Fruit fly (Drosophila melanogaster): ENCODE measurements around the gene crn.
A peak's percentile ranks its signal among the peaks of the same experiment; 100 is the strongest.

Gene crn

dm6 chrX:2293294-2293988 is 43.7 kb upstream of the crn start, which contains the start of gene CG2865 (continued):
- peak; percentile 80 for TF ChIP-seq slou (GFP tag; optimal IDR thresholded peaks at IDR 0.05)
- TF ChIP-seq CG4820 (GFP tag; optimal IDR thresholded peaks at IDR 0.05) = peak; percentile 91
- TF ChIP-seq CG11560 (tag; IDR thresholded peaks at IDR 0.05) = peak; percentile 69; the same call in 2 of the 3 replicates
- peak; percentile 99 for TF ChIP-seq CG11696 (GFP tag; IDR thresholded peaks at IDR 0.05)
- peak; percentile 82 for TF ChIP-seq Usf (GFP tag; optimal IDR thresholded peaks at IDR 0.05)
- TF ChIP-seq lab (GFP tag; optimal IDR thresholded peaks at IDR 0.05) = peak; percentile 97
- TF ChIP-seq chn (GFP tag; optimal IDR thresholded peaks at IDR 0.05) = peak; percentile 81
- peak; percentile 93 for TF ChIP-seq pho (GFP tag; optimal IDR thresholded peaks at IDR 0.05)
- TF ChIP-seq CG18011 (GFP tag; optimal IDR thresholded peaks at IDR 0.05) = peak; percentile 80
- peak in 1 of 3 experiments; percentile 90 for TF ChIP-seq Stat92E (GFP tag; optimal IDR thresholded peaks at IDR 0.05)
- TF ChIP-seq Elba2 (GFP tag; optimal IDR thresholded peaks at IDR 0.05) = no peak
- TF ChIP-seq inv (GFP tag; IDR thresholded peaks at IDR 0.05; ENCODE audit: partially characterized antibody) = peak; percentile 20; the same call in 1 of the 2 replicates
- TF ChIP-seq CrebB (tag; optimal IDR thresholded peaks at IDR 0.05) = peak; percentile 96
- TF ChIP-seq Aef1 (GFP tag; IDR thresholded peaks at IDR 0.05) = peak; percentile 68
- TF ChIP-seq CG33557 (GFP tag; optimal IDR thresholded peaks at IDR 0.05) = peak; percentile 93
- peak; percentile 56 for TF ChIP-seq CTCF (GFP tag; optimal IDR thresholded peaks at IDR 0.05)
- peak; percentile 94 for TF ChIP-seq nau (GFP tag; optimal IDR thresholded peaks at IDR 0.05)
- peak; percentile 76 for TF ChIP-seq CG6654 (GFP tag; optimal IDR thresholded peaks at IDR 0.05)
- peak; percentile 53; the same call in 2 of the 3 replicates for TF ChIP-seq Opbp (GFP tag; IDR thresholded peaks at IDR 0.05; ENCODE audit: partially characterized antibody)
- peak; percentile 86 to 92 for TF ChIP-seq chif (GFP tag; optimal IDR thresholded peaks at IDR 0.05)
- peak; percentile 3 for TF ChIP-seq MESR4 (GFP tag; optimal IDR thresholded peaks at IDR 0.05)
- peak; percentile 82 for TF ChIP-seq ab (GFP tag; optimal IDR thresholded peaks at IDR 0.05)
- peak; percentile 96 for TF ChIP-seq CG12391 (tag; optimal IDR thresholded peaks at IDR 0.05)
- peak; percentile 77 for TF ChIP-seq CG10462 (GFP tag; optimal IDR thresholded peaks at IDR 0.05)
- TF ChIP-seq CG7372 (GFP tag; IDR thresholded peaks at IDR 0.05) = peak; percentile 88
- TF ChIP-seq CG13424 (tag; optimal IDR thresholded peaks at IDR 0.05) = peak; percentile 98
- peak; percentile 87 for TF ChIP-seq Mrtf (GFP tag; IDR thresholded peaks at IDR 0.05)
- peak; percentile 85 for TF ChIP-seq CG8089 (GFP tag; optimal IDR thresholded peaks at IDR 0.05)
- TF ChIP-seq CkIIα-i1 (GFP tag; IDR thresholded peaks at IDR 0.05) = 0 out of 2 replicates have a peak, but pooled peaks have one; percentile 7
- TF ChIP-seq Side (GFP tag; optimal IDR thresholded peaks at IDR 0.05) = peak; percentile 92
- TF ChIP-seq row (GFP tag; IDR thresholded peaks at IDR 0.05) = peak; percentile 98
- peak; percentile 91 for TF ChIP-seq Ssrp (tag; optimal IDR thresholded peaks at IDR 0.05)
- TF ChIP-seq D (optimal IDR thresholded peaks at IDR 0.05) = no peak
- TF ChIP-seq D (GFP tag; optimal IDR thresholded peaks at IDR 0.05) = peak; percentile 89
- peak; percentile 91 for TF ChIP-seq Trl (optimal IDR thresholded peaks at IDR 0.05)
- TF ChIP-seq Trl (GFP tag; optimal IDR thresholded peaks at IDR 0.05) = peak; percentile 91
- TF ChIP-seq gfzf (GFP tag; optimal IDR thresholded peaks at IDR 0.05) = peak; percentile 6
- peak; percentile 41; the same call in 1 of the 2 replicates for TF ChIP-seq CG11085 (GFP tag; IDR thresholded peaks at IDR 0.05)
- peak; percentile 87 for TF ChIP-seq tx (GFP tag; optimal IDR thresholded peaks at IDR 0.05)
- peak; percentile 97 for TF ChIP-seq CG12659 (GFP tag; optimal IDR thresholded peaks at IDR 0.05)
- peak; percentile 81 for TF ChIP-seq CG30020 (tag; optimal IDR thresholded peaks at IDR 0.05)
- TF ChIP-seq CG13287 (GFP tag; IDR thresholded peaks at IDR 0.05; ENCODE audit: partially characterized antibody) = peak; percentile 56
- TF ChIP-seq CG13624 (GFP tag; optimal IDR thresholded peaks at IDR 0.05) = peak; percentile 96
- TF ChIP-seq Dek (tag; optimal IDR thresholded peaks at IDR 0.05) = peak; percentile 94
- TF ChIP-seq Med (GFP tag) = peak; percentile 98
- peak; percentile 96 for TF ChIP-seq Fer3 (tag; optimal IDR thresholded peaks at IDR 0.05)
- no peak for TF ChIP-seq CG1832 (GFP tag; optimal IDR thresholded peaks at IDR 0.05)
- TF ChIP-seq NC2α (GFP tag; optimal IDR thresholded peaks at IDR 0.05) = peak; percentile 72
- TF ChIP-seq H2.0 (GFP tag; IDR thresholded peaks at IDR 0.05) = peak; percentile 73
- TF ChIP-seq CG31365 (tag; optimal IDR thresholded peaks at IDR 0.05) = peak; percentile 86
